3 worm cellular contexts compared by ENCODE assay signal in genomic region chrII:8817225-8817624, ce11.
TF ChIP-seq lines count a peak whose summit lies in the region.

No protein-coding gene starts in this region.

TF ChIP-seq in whole organism, L1 larva, 84 proteins besides CTCF, POLR2A, EP300 and RAD21 (continued from another document):
- no peak for TF ChIP-seq pag-3 (tag; optimal IDR thresholded peaks at IDR 0.05; lab: Kevin White, UChicago; ENCODE audit: borderline replicate concordance, insufficient read depth)
- no peak for TF ChIP-seq efl-1 (optimal IDR thresholded peaks at IDR 0.05; lab: Kevin White, UChicago)
- TF ChIP-seq efl-1 (GFP tag; optimal IDR thresholded peaks at IDR 0.05 in 1 of 2; lab: Kevin White, UChicago), result peak in 1 of 2 experiments; percentile 49
- peak; percentile 36 for TF ChIP-seq nhr-47 (tag; optimal IDR thresholded peaks at IDR 0.05; lab: Kevin White, UChicago)
- no peak for TF ChIP-seq ztf-4 (tag; optimal IDR thresholded peaks at IDR 0.05; lab: Kevin White, UChicago)
- TF ChIP-seq C16A3.4 (tag; optimal IDR thresholded peaks at IDR 0.05; lab: Kevin White, UChicago), result peak; percentile 28
- TF ChIP-seq lin-14 (GFP tag; optimal IDR thresholded peaks at IDR 0.05; lab: Kevin White, UChicago), result peak; percentile 25
- TF ChIP-seq nhr-19 (GFP tag; conservative IDR thresholded peaks at IDR 0.05; lab: Robert Waterston, UW), result peak; percentile 42

TF ChIP-seq in whole organism, L2 larva, 48 proteins besides CTCF, POLR2A, EP300 and RAD21 (continued from another document):
- TF ChIP-seq zag-1 (tag; optimal IDR thresholded peaks at IDR 0.05; lab: Kevin White, UChicago) (no peak), crh-2 (tag; optimal IDR thresholded peaks at IDR 0.05; lab: Kevin White, UChicago) (peak; percentile 31), elt-3 (tag; optimal IDR thresholded peaks at IDR 0.05; lab: Kevin White, UChicago) (no peak), ztf-1 (GFP tag; conservative IDR thresholded peaks at IDR 0.05; lab: Robert Waterston, UW) (no peak), mbf-1 (tag; optimal IDR thresholded peaks at IDR 0.05; lab: Kevin White, UChicago) (no peak), ceh-82 (tag; optimal IDR thresholded peaks at IDR 0.05; lab: Kevin White, UChicago) (no peak), nhr-25 (tag; optimal IDR thresholded peaks at IDR 0.05; lab: Kevin White, UChicago) (peak; percentile 59), nhr-10 (tag; optimal IDR thresholded peaks at IDR 0.05; lab: Kevin White, UChicago) (no peak), nhr-237 (tag; optimal IDR thresholded peaks at IDR 0.05; lab: Kevin White, UChicago) (no peak), sem-4 (tag; optimal IDR thresholded peaks at IDR 0.05; lab: Kevin White, UChicago) (peak; percentile 56), ztf-4 (tag; optimal IDR thresholded peaks at IDR 0.05; lab: Kevin White, UChicago) (peak; percentile 33), egl-27 (tag; optimal IDR thresholded peaks at IDR 0.05; lab: Kevin White, UChicago) (no peak)

TF ChIP-seq in whole organism, L4 larva, 104 proteins besides CTCF, POLR2A, EP300 and RAD21 (continued from another document):
- TF ChIP-seq T20F7.1 (GFP tag; optimal IDR thresholded peaks at IDR 0.05; lab: Kevin White, UChicago), result peak; percentile 50
- no peak for TF ChIP-seq ztf-11 (tag; optimal IDR thresholded peaks at IDR 0.05; lab: Kevin White, UChicago)
- TF ChIP-seq F10B5.3 (tag; optimal IDR thresholded peaks at IDR 0.05; lab: Kevin White, UChicago), result no peak
- no peak for TF ChIP-seq nhr-48 (tag; optimal IDR thresholded peaks at IDR 0.05; lab: Kevin White, UChicago)
- no peak for TF ChIP-seq hmg-1.1 (GFP tag; IDR thresholded peaks at IDR 0.05; lab: Robert Waterston, UW)
